Fruit fly (Drosophila melanogaster) whole organism, embryonic: Measurements from ENCODE around the gene CG32428.
A peak's percentile ranks its signal among the peaks of the same experiment; 100 is the strongest.

Source experiments
- BEAF-32 ChIP-seq: fragments of 200-800 bp; sonication (Bioruptor generic); optimal IDR thresholded peaks from 3 replicates; lab custom pipeline; 2017; ENCODE audit warnings: missing biosample characterization, missing genetic modification characterization, mild to moderate bottlenecking, moderate library complexity, missing genetic modification reagents
- Bteb2 ChIP-seq: fragments of 200-800 bp; sonication (Bioruptor generic); optimal IDR thresholded peaks from 2 replicates; lab custom pipeline; 2016; ENCODE audit warnings: missing biosample characterization, missing genetic modification characterization
- CG10274 ChIP-seq: fragments of 200-800 bp; sonication (Bioruptor generic); optimal IDR thresholded peaks from 3 replicates; lab custom pipeline; 2017; ENCODE audit warnings: missing biosample characterization, mild to moderate bottlenecking, missing genetic modification characterization
- CG11456 ChIP-seq: fragments of 200-800 bp; sonication (Bioruptor generic); IDR thresholded peaks from 3 replicates; pipeline ENCODE4 v1.3.6; 2022; ENCODE audit warnings: missing biosample characterization, missing genetic modification characterization
- CG11504 ChIP-seq: fragments of 200-800 bp; sonication (Bioruptor generic); optimal IDR thresholded peaks from 3 replicates; lab custom pipeline; 2019; ENCODE audit warnings: missing biosample characterization, mild to moderate bottlenecking, missing genetic modification characterization, moderate library complexity
- CG12155 ChIP-seq: fragments of 200-800 bp; sonication (Bioruptor generic); optimal IDR thresholded peaks from 3 replicates; lab custom pipeline; 2016; ENCODE audit warnings: missing biosample characterization, missing genetic modification characterization
- CG13296 ChIP-seq: fragments of 200-800 bp; sonication (Bioruptor generic); optimal IDR thresholded peaks from 3 replicates; lab custom pipeline; 2018; ENCODE audit warnings: missing biosample characterization, mild to moderate bottlenecking, missing genetic modification characterization
- CG13894 ChIP-seq: fragments of 200-800 bp; sonication (Bioruptor generic); optimal IDR thresholded peaks from 3 replicates; lab custom pipeline; 2018; ENCODE audit warnings: missing biosample characterization, mild to moderate bottlenecking, missing genetic modification characterization, moderate library complexity
- CG14014 ChIP-seq: fragments of 200-800 bp; sonication (Bioruptor generic); IDR thresholded peaks from 2 replicates; pipeline ENCODE4 v1.3.6; 2022; ENCODE audit warnings: missing biosample characterization, missing genetic modification characterization
- CG1602 ChIP-seq: fragments of 200-800 bp; sonication (Bioruptor generic); optimal IDR thresholded peaks from 3 replicates; lab custom pipeline; 2016; ENCODE audit warnings: missing biosample characterization, missing genetic modification characterization
- CG30020 ChIP-seq: fragments of 200-800 bp; optimal IDR thresholded peaks from 2 replicates; lab custom pipeline; 2019; ENCODE audit warnings: missing biosample characterization, mild to moderate bottlenecking, missing genetic modification characterization, moderate library complexity
- CG3065 ChIP-seq: fragments of 200-800 bp; sonication (Bioruptor generic); optimal IDR thresholded peaks from 2 replicates; lab custom pipeline; 2016; ENCODE audit warnings: missing biosample characterization, missing genetic modification characterization
- CG31365 ChIP-seq: fragments of 200-800 bp; sonication (Bioruptor generic); optimal IDR thresholded peaks from 2 replicates; lab custom pipeline; 2018; ENCODE audit warnings: missing biosample characterization, mild to moderate bottlenecking, missing genetic modification characterization
- CG34376 ChIP-seq: fragments of 200-800 bp; sonication (Bioruptor generic); optimal IDR thresholded peaks from 2 replicates; lab custom pipeline; 2018; ENCODE audit warnings: missing biosample characterization, mild to moderate bottlenecking, missing genetic modification characterization
- CG4707 ChIP-seq: fragments of 200-800 bp; sonication (Bioruptor generic); optimal IDR thresholded peaks from 2 replicates; lab custom pipeline; 2018; ENCODE audit warnings: missing biosample characterization, mild to moderate bottlenecking, missing genetic modification characterization, moderate library complexity
- CG6813 ChIP-seq: fragments of 200-800 bp; sonication (Bioruptor generic); optimal IDR thresholded peaks from 2 replicates; lab custom pipeline; 2017; ENCODE audit warnings: missing biosample characterization, missing genetic modification characterization, mild to moderate bottlenecking, moderate library complexity, missing genetic modification reagents
- CG9817 ChIP-seq: fragments of 200-800 bp; sonication (Bioruptor generic); optimal IDR thresholded peaks from 2 replicates; lab custom pipeline; 2018; ENCODE audit warnings: missing biosample characterization, mild to moderate bottlenecking, missing genetic modification characterization, moderate library complexity
- Chrac-16 ChIP-seq: fragments of 200-800 bp; sonication (Bioruptor generic); optimal IDR thresholded peaks from 3 replicates; lab custom pipeline; 2016; ENCODE audit warnings: missing biosample characterization, missing genetic modification characterization
- Doc3 ChIP-seq: fragments of 200-800 bp; sonication (Bioruptor generic); IDR thresholded peaks from 3 replicates; pipeline ENCODE4 v1.3.6; 2022; ENCODE audit warnings: missing biosample characterization, missing genetic modification characterization; ENCODE audit not compliant: partially characterized antibody
- H15 ChIP-seq: fragments of 200-800 bp; sonication (Bioruptor generic); IDR thresholded peaks from 3 replicates; pipeline ENCODE4 v1.3.6; 2022; ENCODE audit warnings: missing biosample characterization, missing genetic modification characterization
- H2.0 ChIP-seq: fragments of 200-800 bp; sonication (Bioruptor generic); IDR thresholded peaks from 2 replicates; pipeline ENCODE4 v1.3.6; 2022; ENCODE audit warnings: missing biosample characterization, missing genetic modification characterization
- HHEX ChIP-seq: fragments of 200-800 bp; sonication (Bioruptor generic); optimal IDR thresholded peaks from 3 replicates; lab custom pipeline; 2017; ENCODE audit warnings: missing biosample characterization, mild to moderate bottlenecking, missing genetic modification characterization, missing genetic modification reagents
- HLH54F ChIP-seq: fragments of 200-800 bp; sonication (Bioruptor generic); optimal IDR thresholded peaks from 3 replicates; lab custom pipeline; 2016; ENCODE audit warnings: missing biosample characterization, missing genetic modification characterization
- HmgD ChIP-seq: fragments of 200-800 bp; sonication (Bioruptor generic); optimal IDR thresholded peaks from 3 replicates; lab custom pipeline; 2016; ENCODE audit warnings: missing biosample characterization, missing genetic modification characterization
- HmgZ ChIP-seq: fragments of 200-800 bp; sonication (Bioruptor generic); optimal IDR thresholded peaks from 2 replicates; lab custom pipeline; 2018; ENCODE audit warnings: missing biosample characterization, mild to moderate bottlenecking, missing genetic modification characterization
- Hr51 ChIP-seq, 2 experiments: fragments of 200-800 bp; sonication (Bioruptor generic); optimal IDR thresholded peaks; 2 replicates in 1 of 2; 3 replicates in 1 of 2; lab custom pipeline; 2016 to 2018; ENCODE audit warnings: missing biosample characterization in 2 of 2, missing genetic modification characterization in 2 of 2, mild to moderate bottlenecking in 1 of 2, moderate library complexity in 1 of 2
- MBD-R2 ChIP-seq: fragments of 200-800 bp; sonication (Bioruptor generic); IDR thresholded peaks from 2 replicates; pipeline ENCODE4 v1.3.6; 2022; ENCODE audit warnings: missing biosample characterization, missing genetic modification characterization
- Pdp1 ChIP-seq, 2 experiments: fragments of 200-800 bp; sonication (Bioruptor generic); optimal IDR thresholded peaks; 3 replicates each; lab custom pipeline; 2016; ENCODE audit warnings: missing biosample characterization in 2 of 2, missing genetic modification characterization in 2 of 2, mild to moderate bottlenecking in 1 of 2, moderate library complexity in 1 of 2
- Ravus ChIP-seq: fragments of 200-800 bp; sonication (Bioruptor generic); IDR thresholded peaks from 2 replicates; pipeline ENCODE4 v1.3.6; 2022; ENCODE audit warnings: missing biosample characterization, missing genetic modification characterization
- Sox100B ChIP-seq: fragments of 200-800 bp; sonication (Bioruptor generic); optimal IDR thresholded peaks from 3 replicates; lab custom pipeline; 2018; ENCODE audit warnings: missing biosample characterization, mild to moderate bottlenecking, missing genetic modification characterization
- Sry-δ ChIP-seq: fragments of 200-800 bp; sonication (Bioruptor generic); optimal IDR thresholded peaks from 2 replicates; lab custom pipeline; 2016; ENCODE audit warnings: missing biosample characterization, missing genetic modification characterization
- YL-1 ChIP-seq: fragments of 200-800 bp; sonication (Bioruptor generic); optimal IDR thresholded peaks from 3 replicates; lab custom pipeline; 2017; ENCODE audit warnings: missing biosample characterization, mild to moderate bottlenecking, missing genetic modification characterization
- bcd ChIP-seq: fragments of 200-800 bp; sonication (Bioruptor generic); optimal IDR thresholded peaks from 2 replicates; lab custom pipeline; 2017; ENCODE audit warnings: missing biosample characterization, mild to moderate bottlenecking, missing genetic modification characterization
- bigmax ChIP-seq: fragments of 200-800 bp; sonication (Bioruptor generic); optimal IDR thresholded peaks from 2 replicates; lab custom pipeline; 2018; ENCODE audit warnings: missing biosample characterization, mild to moderate bottlenecking, missing genetic modification characterization
- croc ChIP-seq: fragments of 200-800 bp; sonication (Bioruptor generic); conservative IDR thresholded peaks from 3 replicates; pipeline ENCODE4 v1.3.6; 2022; ENCODE audit warnings: missing biosample characterization, missing genetic modification characterization
- danr ChIP-seq: fragments of 200-800 bp; sonication (Bioruptor generic); IDR thresholded peaks from 2 replicates; pipeline ENCODE4 v1.3.6; 2022; ENCODE audit warnings: missing biosample characterization, missing genetic modification characterization
- en ChIP-seq: fragments of 200-800 bp; sonication (Bioruptor generic); optimal IDR thresholded peaks from 2 replicates; lab custom pipeline; 2016; ENCODE audit warnings: missing biosample characterization, missing genetic modification characterization
- gcm2 ChIP-seq: fragments of 200-800 bp; sonication (Bioruptor generic); optimal IDR thresholded peaks from 2 replicates; lab custom pipeline; 2016; ENCODE audit warnings: missing biosample characterization, missing genetic modification characterization
- odd ChIP-seq: fragments of 200-800 bp; sonication (Bioruptor generic); optimal IDR thresholded peaks from 2 replicates; lab custom pipeline; 2017; ENCODE audit warnings: missing biosample characterization, mild to moderate bottlenecking, missing genetic modification characterization
- peb ChIP-seq: fragments of 200-800 bp; sonication (Bioruptor generic); IDR thresholded peaks from 2 replicates; pipeline ENCODE4 v1.3.6; 2022; ENCODE audit warnings: missing biosample characterization, missing genetic modification characterization
- pho ChIP-seq: fragments of 200-800 bp; sonication (Bioruptor generic); optimal IDR thresholded peaks from 2 replicates; lab custom pipeline; 2016; ENCODE audit warnings: missing biosample characterization, missing genetic modification characterization
- ranshi ChIP-seq: fragments of 200-800 bp; sonication (Bioruptor generic); IDR thresholded peaks from 2 replicates; pipeline ENCODE4 v1.3.6; 2022; ENCODE audit warnings: missing biosample characterization, missing genetic modification characterization
- schlank ChIP-seq: fragments of 200-800 bp; sonication (Bioruptor generic); optimal IDR thresholded peaks from 2 replicates; lab custom pipeline; 2018; ENCODE audit warnings: missing biosample characterization, mild to moderate bottlenecking, missing genetic modification characterization
- slou ChIP-seq: fragments of 200-800 bp; sonication (Bioruptor generic); optimal IDR thresholded peaks from 3 replicates; lab custom pipeline; 2016; ENCODE audit warnings: missing biosample characterization, missing genetic modification characterization
- stwl ChIP-seq: fragments of 200-800 bp; sonication (Bioruptor generic); optimal IDR thresholded peaks from 3 replicates; lab custom pipeline; 2018; ENCODE audit warnings: missing biosample characterization, mild to moderate bottlenecking, missing genetic modification characterization, moderate library complexity
- tio ChIP-seq: fragments of 200-800 bp; sonication (Bioruptor generic); optimal IDR thresholded peaks from 2 replicates; lab custom pipeline; 2017; ENCODE audit warnings: missing biosample characterization, missing genetic modification characterization, inconsistent platforms
- tx ChIP-seq: fragments of 200-800 bp; sonication (Bioruptor generic); optimal IDR thresholded peaks from 2 replicates; lab custom pipeline; 2016; ENCODE audit warnings: missing biosample characterization, missing genetic modification characterization
- zen ChIP-seq: fragments of 200-800 bp; sonication (Bioruptor generic); optimal IDR thresholded peaks from 3 replicates; lab custom pipeline; 2018; ENCODE audit warnings: missing biosample characterization, mild to moderate bottlenecking, missing genetic modification characterization, moderate library complexity
- zfh2 ChIP-seq: fragments of 200-800 bp; sonication (Bioruptor generic); optimal IDR thresholded peaks from 2 replicates; lab custom pipeline; 2016; ENCODE audit warnings: missing biosample characterization, missing genetic modification characterization

CG32428 gene

DNA sequence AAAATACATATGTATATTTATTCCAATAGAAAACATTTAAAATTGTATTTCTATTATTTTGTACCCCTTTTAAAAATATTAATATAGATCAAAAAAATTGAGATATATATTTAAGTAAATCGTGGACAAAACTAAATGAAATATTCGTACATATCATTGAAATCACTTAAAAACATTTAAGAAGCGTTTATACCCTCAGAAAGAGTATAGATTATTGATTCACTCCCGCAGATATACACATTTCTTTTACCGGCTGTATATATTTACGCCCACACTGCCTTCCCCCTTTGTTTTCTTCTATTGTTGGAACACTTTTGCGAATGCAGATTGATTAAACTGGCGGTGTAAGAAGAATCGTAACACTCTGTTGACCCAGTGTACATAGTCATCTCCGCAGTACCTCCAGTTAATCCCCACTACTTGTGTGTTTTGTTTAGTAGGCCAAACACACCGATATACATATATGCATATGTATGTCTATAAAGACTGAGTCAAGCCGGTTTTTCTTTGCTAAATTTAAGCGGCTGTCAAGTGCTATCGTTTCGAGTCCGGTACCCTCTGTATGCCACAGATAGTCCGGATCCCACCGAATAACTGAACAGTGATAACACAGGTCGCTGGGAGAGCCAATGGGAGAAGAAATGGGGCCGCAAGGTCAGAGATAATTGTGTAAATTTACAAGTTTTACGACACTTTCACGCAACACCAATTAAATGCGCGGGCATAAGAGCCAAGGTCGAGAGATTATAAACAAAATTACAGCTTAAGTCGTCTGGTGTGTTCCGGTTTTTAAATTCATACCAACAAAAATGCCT, 1.8 kb downstream of the CG32428 start (continued):
- TF ChIP-seq HHEX (peak; percentile 75), stwl (no peak), Doc3 (GFP tag; lab: Robert Waterston, UW) (no peak), slou (peak; percentile 40), CG1602 (GFP tag; lab: Kevin White, UChicago) (peak; percentile 45), zfh2 (GFP tag; lab: Kevin White, UChicago) (no peak), odd (GFP tag; lab: Kevin White, UChicago) (no peak), Sry-δ (GFP tag; lab: Kevin White, UChicago) (peak; percentile 1), Chrac-16 (GFP tag; lab: Kevin White, UChicago) (no peak), zen (tag; lab: Kevin White, UChicago) (peak; percentile 25), H15 (GFP tag; lab: Robert Waterston, UW) (no peak), tx (no peak), CG9817 (tag; lab: Kevin White, UChicago) (peak; percentile 32), pho (GFP tag; lab: Kevin White, UChicago) (no peak), CG3065 (GFP tag; lab: Kevin White, UChicago) (peak; percentile 22), BEAF-32 (GFP tag; lab: Kevin White, UChicago) (no peak), schlank (tag; lab: Kevin White, UChicago) (peak; percentile 71), YL-1 (GFP tag; lab: Kevin White, UChicago) (no peak), gcm2 (GFP tag; lab: Kevin White, UChicago) (no peak), Ravus (GFP tag; lab: Robert Waterston, UW) (no peak), CG4707 (GFP tag; lab: Kevin White, UChicago) (peak; percentile 58), tio (GFP tag; lab: Kevin White, UChicago) (peak; percentile 17), H2.0 (GFP tag; lab: Robert Waterston, UW) (no peak), CG11504 (tag; lab: Kevin White, UChicago) (peak; percentile 47), croc (GFP tag; lab: Robert Waterston, UW) (no peak), CG30020 (tag; lab: Kevin White, UChicago) (no peak), CG6813 (GFP tag; lab: Kevin White, UChicago) (peak; percentile 73), en (GFP tag; lab: Kevin White, UChicago) (peak; percentile 31), bcd (GFP tag; lab: Kevin White, UChicago) (peak; percentile 41), peb (GFP tag; lab: Robert Waterston, UW) (no peak), CG34376 (peak; percentile 22), bigmax (GFP tag; lab: Kevin White, UChicago) (peak; percentile 3), MBD-R2 (no peak), Hr51 (GFP tag; optimal IDR thresholded peaks at IDR 0.05; lab: Kevin White, UChicago) (peak; percentile 20 to 40), Bteb2 (GFP tag; lab: Kevin White, UChicago) (peak; percentile 13), CG11456 (GFP tag; lab: Robert Waterston, UW) (no peak), CG13296 (peak; percentile 57), CG12155 (no peak), HmgZ (tag; lab: Kevin White, UChicago) (peak; percentile 14), danr (GFP tag; lab: Robert Waterston, UW) (no peak), CG14014 (GFP tag; lab: Robert Waterston, UW) (peak; percentile 20; the same call in 1 of the 2 replicates), HLH54F (GFP tag; lab: Kevin White, UChicago) (peak; percentile 34), Sox100B (GFP tag; lab: Kevin White, UChicago) (peak; percentile 53), CG10274 (GFP tag; lab: Kevin White, UChicago) (no peak), Pdp1 (GFP tag; optimal IDR thresholded peaks at IDR 0.05; lab: Kevin White, UChicago) (peak; percentile 20 to 61), CG31365 (tag; lab: Kevin White, UChicago) (peak; percentile 71), ranshi (GFP tag; lab: Robert Waterston, UW) (no peak), CG13894 (peak; percentile 12), HmgD (GFP tag; lab: Kevin White, UChicago) (no peak)
